Worm (Caenorhabditis elegans) whole organism, young adult: ENCODE results near the gene col-148.

Experiments used
- F22D6.2 ChIP-seq: sonication (generic microtip); optimal IDR thresholded peaks from 2 replicates; lab custom pipeline; 2016; ENCODE audit warnings: mild to moderate bottlenecking, missing genetic modification characterization, missing compliant biosample characterization
- ZK185.1 ChIP-seq: sonication (generic microtip); optimal IDR thresholded peaks from 2 replicates; lab custom pipeline; 2016; ENCODE audit warnings: mild to moderate bottlenecking, missing genetic modification characterization, missing compliant biosample characterization; ENCODE audit not compliant: poor library complexity, severe bottlenecking
- attf-5 ChIP-seq: fragments of 200-800 bp; sonication (Bioruptor generic); optimal IDR thresholded peaks from 2 replicates; lab custom pipeline; 2018; ENCODE audit warnings: mild to moderate bottlenecking, missing genetic modification characterization, missing compliant biosample characterization
- dox-1 ChIP-seq: fragments of 200-800 bp; sonication (Bioruptor generic); IDR thresholded peaks from 2 replicates; pipeline ENCODE4 v1.3.6; 2022; ENCODE audit warnings: missing genetic modification reagents, missing genetic modification characterization, missing compliant biosample characterization
- ets-4 ChIP-seq: fragments of 200-800 bp; sonication (Bioruptor generic); optimal IDR thresholded peaks from 2 replicates; lab custom pipeline; 2018; ENCODE audit warnings: mild to moderate bottlenecking, missing genetic modification characterization, missing compliant biosample characterization
- gei-17 ChIP-seq: fragments of 200-800 bp; sonication (Bioruptor generic); optimal IDR thresholded peaks from 2 replicates; lab custom pipeline; 2018; ENCODE audit warnings: mild to moderate bottlenecking, missing genetic modification characterization, missing compliant biosample characterization
- pbrm-1 ChIP-seq: fragments of 200-800 bp; sonication (Bioruptor generic); IDR thresholded peaks from 2 replicates; pipeline ENCODE4 v1.3.6; 2022; ENCODE audit warnings: missing genetic modification reagents, missing genetic modification characterization, missing compliant biosample characterization
- repo-1 ChIP-seq: sonication (generic microtip); optimal IDR thresholded peaks from 2 replicates; lab custom pipeline; 2017; ENCODE audit warnings: mild to moderate bottlenecking, missing genetic modification characterization, missing compliant biosample characterization
- unc-62 ChIP-seq: fragments of 150-350 bp; optimal IDR thresholded peaks from 2 replicates; lab custom pipeline; 2014; ENCODE audit warnings: missing biosample characterization, missing genetic modification reagents, missing genetic modification characterization

- TF ChIP-seq pbrm-1 (GFP tag; lab: Robert Waterston, UW) (no peak), ZK185.1 (tag; lab: Kevin White, UChicago) (no peak), repo-1 (no peak), unc-62 (GFP tag; lab: Kevin White, UChicago) (no peak), gei-17 (GFP tag; lab: Kevin White, UChicago) (no peak), dox-1 (GFP tag; lab: Robert Waterston, UW) (no peak), attf-5 (GFP tag; lab: Kevin White, UChicago) (no peak), ets-4 (GFP tag; lab: Kevin White, UChicago) (no peak), F22D6.2 (tag; lab: Kevin White, UChicago) (no peak)
Measured at ce11 chrV:10210244-10210643, 31.3 kb upstream of the col-148 start, which contains the start of gene tftc-3.
